Fruit fly (Drosophila melanogaster) whole organism, embryonic: Measurements from ENCODE around the gene mRpL49.

Experiments used
- CG10209 ChIP-seq: fragments of 200-800 bp; sonication (Bioruptor generic); optimal IDR thresholded peaks from 3 replicates; lab custom pipeline; 2017; ENCODE audit warnings: missing biosample characterization, mild to moderate bottlenecking, missing genetic modification characterization, missing genetic modification reagents
- CG10366 ChIP-seq: fragments of 200-800 bp; sonication (Bioruptor generic); IDR thresholded peaks from 2 replicates; pipeline ENCODE4 v1.3.6; 2022; ENCODE audit warnings: missing biosample characterization, missing genetic modification characterization
- CG10431 ChIP-seq: fragments of 200-800 bp; sonication (Bioruptor generic); optimal IDR thresholded peaks from 3 replicates; lab custom pipeline; 2018; ENCODE audit warnings: missing biosample characterization, mild to moderate bottlenecking, missing genetic modification characterization
- CG11504 ChIP-seq: fragments of 200-800 bp; sonication (Bioruptor generic); optimal IDR thresholded peaks from 3 replicates; lab custom pipeline; 2019; ENCODE audit warnings: missing biosample characterization, mild to moderate bottlenecking, missing genetic modification characterization, moderate library complexity
- CG11723 ChIP-seq: fragments of 200-800 bp; sonication (Bioruptor generic); optimal IDR thresholded peaks from 2 replicates; lab custom pipeline; 2017; ENCODE audit warnings: missing biosample characterization, mild to moderate bottlenecking, missing genetic modification characterization
- CG12155 ChIP-seq: fragments of 200-800 bp; sonication (Bioruptor generic); optimal IDR thresholded peaks from 3 replicates; lab custom pipeline; 2016; ENCODE audit warnings: missing biosample characterization, missing genetic modification characterization
- CG1529 ChIP-seq: fragments of 200-800 bp; sonication (Bioruptor generic); optimal IDR thresholded peaks from 3 replicates; lab custom pipeline; 2018; ENCODE audit warnings: missing biosample characterization, missing genetic modification characterization
- CG15514 ChIP-seq: fragments of 200-800 bp; sonication (Bioruptor generic); optimal IDR thresholded peaks from 3 replicates; lab custom pipeline; 2017; ENCODE audit warnings: missing biosample characterization, missing genetic modification characterization, mild to moderate bottlenecking, moderate library complexity, missing genetic modification reagents
- CG15601 ChIP-seq: fragments of 200-800 bp; sonication (Bioruptor generic); optimal IDR thresholded peaks from 3 replicates; lab custom pipeline; 2019; ENCODE audit warnings: missing biosample characterization, mild to moderate bottlenecking, missing genetic modification characterization, moderate library complexity
- CG16779 ChIP-seq: fragments of 200-800 bp; sonication (Bioruptor generic); IDR thresholded peaks from 2 replicates; pipeline ENCODE4 v1.3.6; 2022; ENCODE audit warnings: missing biosample characterization, missing genetic modification characterization
- CG17328 ChIP-seq: fragments of 200-800 bp; sonication (Bioruptor generic); IDR thresholded peaks from 2 replicates; pipeline ENCODE4 v1.3.6; 2022; ENCODE audit warnings: missing biosample characterization, missing genetic modification characterization
- CG2199 ChIP-seq: fragments of 200-800 bp; sonication (Bioruptor generic); IDR thresholded peaks from 3 replicates; pipeline ENCODE4 v1.3.6; 2022; ENCODE audit warnings: missing biosample characterization, missing genetic modification characterization
- CG2202 ChIP-seq: fragments of 200-800 bp; sonication (Bioruptor generic); optimal IDR thresholded peaks from 2 replicates; lab custom pipeline; 2018; ENCODE audit warnings: missing biosample characterization, mild to moderate bottlenecking, missing genetic modification characterization
- CG31388 ChIP-seq: fragments of 200-800 bp; sonication (Bioruptor generic); optimal IDR thresholded peaks from 2 replicates; lab custom pipeline; 2016; ENCODE audit warnings: missing biosample characterization, missing genetic modification characterization
- CG31441 ChIP-seq: fragments of 200-800 bp; sonication (Bioruptor generic); IDR thresholded peaks from 2 replicates; pipeline ENCODE4 v1.3.6; 2022; ENCODE audit warnings: missing biosample characterization, missing genetic modification characterization
- CG33213 ChIP-seq: fragments of 200-800 bp; sonication (Bioruptor generic); optimal IDR thresholded peaks from 3 replicates; lab custom pipeline; 2016; ENCODE audit warnings: missing biosample characterization, missing genetic modification characterization
- CG34224 ChIP-seq: fragments of 200-800 bp; sonication (Bioruptor generic); IDR thresholded peaks from 3 replicates; pipeline ENCODE4 v1.3.6; 2022; ENCODE audit warnings: missing biosample characterization, missing genetic modification characterization; ENCODE audit not compliant: partially characterized antibody
- CG4328 ChIP-seq: fragments of 200-800 bp; sonication (Bioruptor generic); optimal IDR thresholded peaks from 3 replicates; lab custom pipeline; 2017; ENCODE audit warnings: missing biosample characterization, missing genetic modification reagents, missing genetic modification characterization
- CG6272 ChIP-seq: fragments of 200-800 bp; sonication (Bioruptor generic); IDR thresholded peaks from 2 replicates; pipeline ENCODE4 v1.3.6; 2022; ENCODE audit warnings: missing biosample characterization, missing genetic modification characterization
- CG6854 ChIP-seq: fragments of 200-800 bp; sonication (Bioruptor generic); optimal IDR thresholded peaks from 3 replicates; lab custom pipeline; 2017; ENCODE audit warnings: missing biosample characterization, mild to moderate bottlenecking, missing genetic modification characterization
- CG7271 ChIP-seq: fragments of 200-800 bp; sonication (Bioruptor generic); optimal IDR thresholded peaks from 2 replicates; lab custom pipeline; 2018; ENCODE audit warnings: missing biosample characterization, mild to moderate bottlenecking, missing genetic modification characterization, moderate library complexity
- CG9215 ChIP-seq: fragments of 200-800 bp; sonication (Bioruptor generic); IDR thresholded peaks from 2 replicates; pipeline ENCODE4 v1.3.6; 2022; ENCODE audit warnings: missing biosample characterization, missing genetic modification characterization
- CTCF ChIP-seq: fragments of 200-800 bp; sonication (Bioruptor generic); optimal IDR thresholded peaks from 2 replicates; lab custom pipeline; 2017; ENCODE audit warnings: missing biosample characterization, mild to moderate bottlenecking, missing genetic modification characterization, moderate library complexity
- CrebB ChIP-seq: fragments of 200-800 bp; sonication (Bioruptor generic); optimal IDR thresholded peaks from 3 replicates; lab custom pipeline; 2018; ENCODE audit warnings: missing biosample characterization, mild to moderate bottlenecking, missing genetic modification characterization
- Fer1 ChIP-seq: fragments of 200-800 bp; sonication (Bioruptor generic); optimal IDR thresholded peaks from 2 replicates; lab custom pipeline; 2017; ENCODE audit warnings: missing biosample characterization, mild to moderate bottlenecking, missing genetic modification characterization
- Fer3 ChIP-seq: fragments of 200-800 bp; sonication (Bioruptor generic); optimal IDR thresholded peaks from 2 replicates; lab custom pipeline; 2018; ENCODE audit warnings: missing biosample characterization, mild to moderate bottlenecking, missing genetic modification characterization, moderate library complexity
- HHEX ChIP-seq: fragments of 200-800 bp; sonication (Bioruptor generic); optimal IDR thresholded peaks from 3 replicates; lab custom pipeline; 2017; ENCODE audit warnings: missing biosample characterization, mild to moderate bottlenecking, missing genetic modification characterization, missing genetic modification reagents
- HLHmδ ChIP-seq: fragments of 200-800 bp; sonication (Bioruptor generic); optimal IDR thresholded peaks from 2 replicates; lab custom pipeline; 2018; ENCODE audit warnings: missing biosample characterization, mild to moderate bottlenecking, missing genetic modification characterization, moderate library complexity
- Hey ChIP-seq: fragments of 200-800 bp; sonication (Bioruptor generic); optimal IDR thresholded peaks from 3 replicates; lab custom pipeline; 2018; ENCODE audit warnings: missing biosample characterization, mild to moderate bottlenecking, missing genetic modification characterization
- Mad ChIP-seq: fragments of 200-800 bp; sonication (Bioruptor generic); optimal IDR thresholded peaks from 2 replicates; lab custom pipeline; 2016; ENCODE audit warnings: missing biosample characterization, missing genetic modification characterization
- Nf-YA ChIP-seq: fragments of 200-800 bp; sonication (Bioruptor generic); IDR thresholded peaks from 2 replicates; pipeline ENCODE4 v1.3.6; 2022; ENCODE audit warnings: missing biosample characterization, missing genetic modification characterization
- ci ChIP-seq: fragments of 200-800 bp; sonication (Bioruptor generic); IDR thresholded peaks from 3 replicates; pipeline ENCODE4 v1.3.6; 2022; ENCODE audit warnings: missing biosample characterization, missing genetic modification characterization
- disco-r ChIP-seq: fragments of 200-800 bp; sonication (Bioruptor generic); optimal IDR thresholded peaks from 2 replicates; lab custom pipeline; 2016; ENCODE audit warnings: missing biosample characterization, missing genetic modification characterization
- eve ChIP-seq, 2 experiments: fragments of >200 bp; optimal IDR thresholded peaks; 2 replicates each; lab custom pipeline; 2017; ENCODE audit warnings: missing biosample characterization in 2 of 2, missing genetic modification characterization in 2 of 2
- ewg ChIP-seq: fragments of 200-800 bp; sonication (Bioruptor generic); optimal IDR thresholded peaks from 3 replicates; lab custom pipeline; 2017; ENCODE audit warnings: mild to moderate bottlenecking, missing biosample characterization, missing genetic modification reagents, missing genetic modification characterization
- fd3F ChIP-seq: fragments of 200-800 bp; sonication (Bioruptor generic); optimal IDR thresholded peaks from 2 replicates; lab custom pipeline; 2018; ENCODE audit warnings: missing biosample characterization, mild to moderate bottlenecking, missing genetic modification characterization, moderate library complexity
- fu2 ChIP-seq: fragments of 200-800 bp; sonication (Bioruptor generic); optimal IDR thresholded peaks from 2 replicates; lab custom pipeline; 2016; ENCODE audit warnings: missing biosample characterization, missing genetic modification characterization
- her ChIP-seq: fragments of 200-800 bp; sonication (Bioruptor generic); optimal IDR thresholded peaks from 2 replicates; lab custom pipeline; 2016; ENCODE audit warnings: missing biosample characterization, missing genetic modification characterization
- kah ChIP-seq: fragments of 200-800 bp; sonication (Bioruptor generic); optimal IDR thresholded peaks from 2 replicates; lab custom pipeline; 2018; ENCODE audit warnings: missing biosample characterization, mild to moderate bottlenecking, missing genetic modification characterization
- lab ChIP-seq: fragments of 200-800 bp; sonication (Bioruptor generic); optimal IDR thresholded peaks from 3 replicates; lab custom pipeline; 2017; ENCODE audit warnings: missing biosample characterization, missing genetic modification characterization, mild to moderate bottlenecking, moderate library complexity, missing genetic modification reagents
- lov ChIP-seq, 2 experiments: fragments of 200-800 bp in 1 of 2; fragments of >200 bp in 1 of 2; sonication (Bioruptor generic) in 1 of 2; IDR thresholded peaks in 1 of 2; optimal IDR thresholded peaks in 1 of 2; 2 replicates in 1 of 2; 3 replicates in 1 of 2; pipeline versions ENCODE4 v1.3.6 to Lab custom; 2017 to 2022; ENCODE audit warnings: missing biosample characterization in 1 of 2, missing genetic modification characterization in 1 of 2
- nmo ChIP-seq: fragments of 200-800 bp; sonication (Bioruptor generic); optimal IDR thresholded peaks from 2 replicates; lab custom pipeline; 2018; ENCODE audit warnings: missing biosample characterization, mild to moderate bottlenecking, missing genetic modification characterization, moderate library complexity
- odd ChIP-seq: fragments of 200-800 bp; sonication (Bioruptor generic); optimal IDR thresholded peaks from 2 replicates; lab custom pipeline; 2017; ENCODE audit warnings: missing biosample characterization, mild to moderate bottlenecking, missing genetic modification characterization
- onecut ChIP-seq: fragments of 200-800 bp; sonication (Bioruptor generic); IDR thresholded peaks from 2 replicates; pipeline ENCODE4 v1.3.6; 2022; ENCODE audit warnings: missing biosample characterization, missing genetic modification characterization
- pum ChIP-seq: fragments of 200-800 bp; sonication (Bioruptor generic); optimal IDR thresholded peaks from 2 replicates; lab custom pipeline; 2016; ENCODE audit warnings: missing biosample characterization, missing genetic modification characterization
- rib ChIP-seq: fragments of 200-800 bp; sonication (Bioruptor generic); IDR thresholded peaks from 2 replicates; pipeline ENCODE4 v1.3.6; 2022; ENCODE audit warnings: missing biosample characterization, missing genetic modification characterization
- ro ChIP-seq: fragments of 200-800 bp; sonication (Bioruptor generic); IDR thresholded peaks from 2 replicates; pipeline ENCODE4 v1.3.6; 2022; ENCODE audit warnings: missing biosample characterization, missing genetic modification characterization
- schlank ChIP-seq: fragments of 200-800 bp; sonication (Bioruptor generic); optimal IDR thresholded peaks from 2 replicates; lab custom pipeline; 2018; ENCODE audit warnings: missing biosample characterization, mild to moderate bottlenecking, missing genetic modification characterization
- sens ChIP-seq: fragments of 200-800 bp; sonication (Bioruptor generic); peaks from one replicate; lab custom pipeline; 2016; ENCODE audit warnings: missing biosample characterization, missing genetic modification characterization
- sens-2 ChIP-seq: fragments of 200-800 bp; sonication (Bioruptor generic); IDR thresholded peaks from 2 replicates; pipeline ENCODE4 v1.3.6; 2022; ENCODE audit warnings: missing biosample characterization, missing genetic modification characterization
- sqz ChIP-seq: fragments of 200-800 bp; sonication (Bioruptor generic); optimal IDR thresholded peaks from 3 replicates; lab custom pipeline; 2018; ENCODE audit warnings: missing biosample characterization, mild to moderate bottlenecking, missing genetic modification characterization
- vvl ChIP-seq: fragments of 200-800 bp; sonication (Bioruptor generic); IDR thresholded peaks from 2 replicates; pipeline ENCODE4 v1.3.6; 2022; ENCODE audit warnings: missing biosample characterization, missing genetic modification characterization

The mRpL49 gene

dm6 chrX:12947670-12948069 lies 40.8 kb downstream of the mRpL49 start (continued):
- TF ChIP-seq CG2202 (peak; percentile 7), nmo (GFP tag; lab: Kevin White, UChicago) (peak; percentile 2), CG10366 (GFP tag; lab: Robert Waterston, UW) (no peak), CG10431 (GFP tag; lab: Kevin White, UChicago) (peak; percentile 65), CG31388 (GFP tag; lab: Kevin White, UChicago) (no peak), CG6272 (no peak), onecut (GFP tag; lab: Robert Waterston, UW) (peak; percentile 69), CG6854 (GFP tag; lab: Kevin White, UChicago) (peak; percentile 15), CG2199 (GFP tag; lab: Robert Waterston, UW) (no peak), ewg (GFP tag; lab: Kevin White, UChicago) (peak; percentile 74), CrebB (no peak), lab (peak; percentile 58), CG12155 (no peak), her (GFP tag; lab: Kevin White, UChicago) (no peak), fu2 (no peak), disco-r (GFP tag; lab: Kevin White, UChicago) (no peak), rib (GFP tag; lab: Robert Waterston, UW) (no peak), CG15601 (tag; lab: Kevin White, UChicago) (no peak), CG9215 (no peak), Hey (tag; lab: Kevin White, UChicago) (no peak), ci (no peak; the same call in 1 of the 3 replicates), CG11504 (tag; lab: Kevin White, UChicago) (peak; percentile 10), vvl (GFP tag; lab: Robert Waterston, UW) (no peak), CG33213 (peak; percentile 25), eve (GFP tag; optimal IDR thresholded peaks at IDR 0.05; lab: Kevin White, UChicago) (no peak), lov (optimal IDR thresholded peaks at IDR 0.05; lab: Kevin White, UChicago) (no peak), lov (GFP tag; IDR thresholded peaks at IDR 0.05; lab: Robert Waterston, UW) (no peak), CG11723 (GFP tag; lab: Kevin White, UChicago) (no peak), Nf-YA (0 out of 2 replicates have a peak, but pooled peaks have one; percentile 24), CG4328 (GFP tag; lab: Kevin White, UChicago) (peak; percentile 45), sens-2 (GFP tag; lab: Robert Waterston, UW) (no peak), CG15514 (GFP tag; lab: Kevin White, UChicago) (peak; percentile 18), kah (GFP tag; lab: Kevin White, UChicago) (peak; percentile 5), odd (GFP tag; lab: Kevin White, UChicago) (peak; percentile 17), HHEX (peak; percentile 49), ro (no peak), Fer1 (GFP tag; lab: Kevin White, UChicago) (peak; percentile 41), CG34224 (no peak), sens (GFP tag; lab: Kevin White, UChicago) (peak; percentile 50), CG31441 (peak; percentile 18; the same call in 1 of the 2 replicates), CG17328 (peak; percentile 50), CG16779 (GFP tag; lab: Robert Waterston, UW) (no peak), Fer3 (tag; lab: Kevin White, UChicago) (peak; percentile 10), HLHmδ (GFP tag; lab: Kevin White, UChicago) (peak; percentile 47), CG10209 (GFP tag; lab: Kevin White, UChicago) (peak; percentile 22), CG1529 (GFP tag; lab: Kevin White, UChicago) (peak; percentile 9), sqz (GFP tag; lab: Kevin White, UChicago) (no peak), schlank (tag; lab: Kevin White, UChicago) (no peak), Mad (GFP tag; lab: Kevin White, UChicago) (no peak), fd3F (GFP tag; lab: Kevin White, UChicago) (no peak), pum (no peak), CG7271 (peak; percentile 91), CTCF (GFP tag; lab: Kevin White, UChicago) (no peak)
